Worm (Caenorhabditis elegans) whole organism, late embryonic: ENCODE data around the gene K10D11.4.

Experiments used
- C08G9.2 ChIP-seq: sonication (generic microtip); optimal IDR thresholded peaks from 2 replicates; lab custom pipeline; 2016; ENCODE audit warnings: mild to moderate bottlenecking, missing genetic modification characterization, moderate library complexity, missing compliant biosample characterization
- T23F11.4 ChIP-seq: fragments of 200-800 bp; sonication (Bioruptor generic); optimal IDR thresholded peaks from 2 replicates; lab custom pipeline; 2018; ENCODE audit warnings: mild to moderate bottlenecking, missing genetic modification characterization, missing compliant biosample characterization
- Y22D7AL.16 ChIP-seq: sonication (generic microtip); optimal IDR thresholded peaks from 2 replicates; lab custom pipeline; 2016; ENCODE audit warnings: missing genetic modification characterization, missing compliant biosample characterization
- ama-1 ChIP-seq: fragments of 150-350 bp; optimal IDR thresholded peaks from 2 replicates; lab custom pipeline; 2014
- ceh-2 ChIP-seq: sonication (generic microtip); optimal IDR thresholded peaks from 2 replicates; lab custom pipeline; 2016; ENCODE audit warnings: missing genotype, missing genetic modification characterization, missing compliant biosample characterization
- ceh-22 ChIP-seq: sonication (generic microtip); optimal IDR thresholded peaks from 2 replicates; lab custom pipeline; 2017; ENCODE audit warnings: missing biosample characterization, missing genetic modification characterization
- ceh-30 ChIP-seq: fragments of 150-350 bp; optimal IDR thresholded peaks from 2 replicates; lab custom pipeline; 2014; ENCODE audit warnings: missing biosample characterization, missing genetic modification characterization
- ceh-34 ChIP-seq: sonication (generic microtip); optimal IDR thresholded peaks from 2 replicates; lab custom pipeline; 2016; ENCODE audit warnings: mild to moderate bottlenecking, missing genetic modification characterization, missing compliant biosample characterization
- ceh-48 ChIP-seq: sonication (generic microtip); optimal IDR thresholded peaks from 2 replicates; lab custom pipeline; 2016; ENCODE audit warnings: missing genetic modification characterization, inconsistent platforms, missing compliant biosample characterization
- dve-1 ChIP-seq: sonication (generic microtip); optimal IDR thresholded peaks from 2 replicates; lab custom pipeline; 2017; ENCODE audit warnings: antibody characterized with exemption, mild to moderate bottlenecking, missing genetic modification characterization, missing compliant biosample characterization
- elt-2 ChIP-seq: sonication (generic microtip); optimal IDR thresholded peaks from 2 replicates; lab custom pipeline; 2016; ENCODE audit warnings: missing genetic modification reagents, missing genetic modification characterization, missing compliant biosample characterization
- elt-4 ChIP-seq: sonication (generic microtip); optimal IDR thresholded peaks from 2 replicates; lab custom pipeline; 2016; ENCODE audit warnings: missing genetic modification characterization, missing compliant biosample characterization
- eyg-1 ChIP-seq: sonication (generic microtip); optimal IDR thresholded peaks from 2 replicates; lab custom pipeline; 2016; ENCODE audit warnings: missing genotype, missing genetic modification characterization, missing compliant biosample characterization
- fkh-10 ChIP-seq: fragments of 150-350 bp; optimal IDR thresholded peaks from 2 replicates; lab custom pipeline; 2014; ENCODE audit warnings: missing biosample characterization, missing genetic modification reagents, missing genetic modification characterization
- fkh-6 ChIP-seq: sonication (generic microtip); optimal IDR thresholded peaks from 2 replicates; lab custom pipeline; 2016; ENCODE audit warnings: missing genetic modification characterization, missing compliant biosample characterization
- gmeb-2 ChIP-seq: sonication (generic microtip); optimal IDR thresholded peaks from 2 replicates; lab custom pipeline; 2016; ENCODE audit warnings: missing genetic modification characterization, inconsistent platforms, missing compliant biosample characterization
- hlh-13 ChIP-seq: fragments of 200-800 bp; sonication (Bioruptor generic); optimal IDR thresholded peaks from 2 replicates; lab custom pipeline; 2018; ENCODE audit warnings: mild to moderate bottlenecking, missing genetic modification characterization, missing compliant biosample characterization
- hlh-15 ChIP-seq: sonication (generic microtip); optimal IDR thresholded peaks from 2 replicates; lab custom pipeline; 2016; ENCODE audit warnings: missing genetic modification characterization, missing compliant biosample characterization
- hlh-6 ChIP-seq: sonication (generic microtip); optimal IDR thresholded peaks from 2 replicates; lab custom pipeline; 2016; ENCODE audit warnings: missing genotype, missing genetic modification characterization, missing compliant biosample characterization
- hlh-8 ChIP-seq: sonication (generic microtip); optimal IDR thresholded peaks from 2 replicates; lab custom pipeline; 2016; ENCODE audit warnings: missing genotype, missing genetic modification characterization, missing compliant biosample characterization
- lim-6 ChIP-seq: sonication (generic microtip); optimal IDR thresholded peaks from 2 replicates; lab custom pipeline; 2016; ENCODE audit warnings: missing genetic modification characterization, missing compliant biosample characterization
- nfya-1 ChIP-seq: sonication (generic microtip); optimal IDR thresholded peaks from 2 replicates; lab custom pipeline; 2017; ENCODE audit warnings: missing genetic modification characterization, mild to moderate bottlenecking, missing compliant biosample characterization, antibody characterized with exemption, moderate library complexity
- nhr-11 ChIP-seq: fragments of 150-350 bp; optimal IDR thresholded peaks from 2 replicates; lab custom pipeline; 2014; ENCODE audit warnings: missing biosample characterization, missing genetic modification characterization
- npax-4 ChIP-seq: sonication (generic microtip); optimal IDR thresholded peaks from 2 replicates; lab custom pipeline; 2016; ENCODE audit warnings: missing genetic modification characterization, missing compliant biosample characterization
- pha-4 ChIP-seq: fragments of 150-350 bp; optimal IDR thresholded peaks from 2 replicates; lab custom pipeline; 2018; ENCODE audit warnings: missing biosample characterization, missing genetic modification reagents, missing genetic modification characterization
- ref-2 ChIP-seq: sonication (generic microtip); optimal IDR thresholded peaks from 2 replicates; lab custom pipeline; 2016; ENCODE audit warnings: missing genetic modification characterization, missing compliant biosample characterization
- rnt-1 ChIP-seq: sonication (generic microtip); optimal IDR thresholded peaks from 2 replicates; lab custom pipeline; 2016; ENCODE audit warnings: missing genetic modification characterization, missing compliant biosample characterization
- sox-4 ChIP-seq: sonication (generic microtip); optimal IDR thresholded peaks from 2 replicates; lab custom pipeline; 2017; ENCODE audit warnings: mild to moderate bottlenecking, missing genetic modification characterization, inconsistent platforms, missing compliant biosample characterization
- syd-9 ChIP-seq: sonication (generic microtip); optimal IDR thresholded peaks from 2 replicates; lab custom pipeline; 2016; ENCODE audit warnings: mild to moderate bottlenecking, missing genetic modification characterization, moderate library complexity, missing compliant biosample characterization
- unc-3 ChIP-seq, 2 experiments: fragments of 200-800 bp in 1 of 2; sonication (Bioruptor generic) in 1 of 2; sonication (generic microtip) in 1 of 2; conservative IDR thresholded peaks in 1 of 2; optimal IDR thresholded peaks in 1 of 2; 2 replicates each; pipeline versions ENCODE4 v1.3.6 to Lab custom; 2016 to 2022; ENCODE audit warnings: missing compliant biosample characterization in 2 of 2, missing genetic modification characterization in 2 of 2, missing genetic modification reagents in 1 of 2
- unc-86 ChIP-seq: sonication (generic microtip); optimal IDR thresholded peaks from 2 replicates; lab custom pipeline; 2016; ENCODE audit warnings: missing genetic modification characterization, missing compliant biosample characterization

The K10D11.4 gene

ce11 chrIV:12965074-12965473 is 29.2 kb downstream of the K10D11.4 start, which contains the start of gene dod-22:
Gene dod-22, plus strand, starts transcription at chrIV:12965374.
- TF ChIP-seq unc-3 (GFP tag; conservative IDR thresholded peaks at IDR 0.05; lab: Robert Waterston, UW) (no peak), unc-3 (tag; optimal IDR thresholded peaks at IDR 0.05; lab: Kevin White, UChicago) (no peak), dve-1 (no peak), ref-2 (tag; lab: Kevin White, UChicago) (no peak), npax-4 (tag; lab: Kevin White, UChicago) (no peak), fkh-10 (GFP tag; lab: Kevin White, UChicago) (no peak), hlh-15 (no peak), hlh-8 (tag; lab: Kevin White, UChicago) (no peak), C08G9.2 (tag; lab: Kevin White, UChicago) (no peak), nhr-11 (tag; lab: Kevin White, UChicago) (no peak), ceh-22 (no peak), sox-4 (tag; lab: Kevin White, UChicago) (no peak), nfya-1 (no peak), ama-1 (no peak), ceh-2 (tag; lab: Kevin White, UChicago) (no peak), Y22D7AL.16 (tag; lab: Kevin White, UChicago) (no peak), unc-86 (tag; lab: Kevin White, UChicago) (no peak), gmeb-2 (tag; lab: Kevin White, UChicago) (no peak), ceh-34 (tag; lab: Kevin White, UChicago) (no peak), hlh-6 (tag; lab: Kevin White, UChicago) (no peak)

ce11 chrIV:12964648-12965047 is 29.6 kb downstream of the K10D11.4 start:
- TF ChIP-seq ceh-30, result no peak
- TF ChIP-seq ceh-34 (tag; lab: Kevin White, UChicago), result no peak
- no peak for TF ChIP-seq T23F11.4

ce11 chrIV:12962564-12962963 is 31.7 kb downstream of the K10D11.4 start, which contains the start of gene F55G11.8:
Gene F55G11.8, plus strand, starts transcription at chrIV:12962808.
- no peak for TF ChIP-seq fkh-6
- peak; percentile 3 for TF ChIP-seq elt-2 (tag; lab: Kevin White, UChicago)

- TF ChIP-seq fkh-6, result no peak
- TF ChIP-seq syd-9, result no peak
Observed at ce11 chrIV:12960136-12960535, 34.1 kb downstream of the K10D11.4 start, which contains the start of gene F55G11.7. Gene F55G11.7, plus strand, starts transcription at chrIV:12960436.

ce11 chrIV:12957730-12958129 is 36.5 kb downstream of the K10D11.4 start, which contains the start of gene F55G11.6:
Gene F55G11.6, plus strand, starts transcription at chrIV:12958030.
- TF ChIP-seq pha-4 (tag; lab: Kevin White, UChicago), result no peak
- no peak for TF ChIP-seq unc-3 (GFP tag; conservative IDR thresholded peaks at IDR 0.05; lab: Robert Waterston, UW)
- no peak for TF ChIP-seq unc-3 (tag; optimal IDR thresholded peaks at IDR 0.05; lab: Kevin White, UChicago)
- TF ChIP-seq sox-4 (tag; lab: Kevin White, UChicago), result no peak
- no peak for TF ChIP-seq fkh-10 (GFP tag; lab: Kevin White, UChicago)
- no peak for TF ChIP-seq eyg-1 (tag; lab: Kevin White, UChicago)
- TF ChIP-seq, all 69 proteins: peak for 0

- TF ChIP-seq lim-6 (tag; lab: Kevin White, UChicago) (no peak), ceh-48 (tag; lab: Kevin White, UChicago) (no peak), ceh-34 (tag; lab: Kevin White, UChicago) (no peak), elt-4 (tag; lab: Kevin White, UChicago) (no peak), hlh-13 (GFP tag; lab: Kevin White, UChicago) (no peak), fkh-6 (no peak), rnt-1 (tag; lab: Kevin White, UChicago) (no peak), gmeb-2 (tag; lab: Kevin White, UChicago) (no peak)
Observed at ce11 chrIV:12948470-12948869, 45.8 kb downstream of the K10D11.4 start, which contains the start of gene F55G11.10. Gene F55G11.10, plus strand, starts transcription at chrIV:12948770.
